Worm (Caenorhabditis elegans) whole organism, young adult: ENCODE measurements around the gene Y70C5A.2.

Experiments
- B0035.1 ChIP-seq: sonication (generic microtip); optimal IDR thresholded peaks from 2 replicates; lab custom pipeline; 2016; ENCODE audit warnings: missing genetic modification characterization, mild to moderate bottlenecking, missing compliant biosample characterization, missing genotype, missing genetic modification reagents
- B0261.1 ChIP-seq: sonication (generic microtip); optimal IDR thresholded peaks from 2 replicates; lab custom pipeline; 2016; ENCODE audit warnings: mild to moderate bottlenecking, missing genetic modification characterization, moderate library complexity, missing compliant biosample characterization
- B0336.3 ChIP-seq: fragments of 200-800 bp; sonication (Bioruptor generic); IDR thresholded peaks from 2 replicates; pipeline ENCODE4 v1.3.6; 2022; ENCODE audit warnings: missing genetic modification characterization, missing compliant biosample characterization
- C17E4.6 ChIP-seq: fragments of 200-800 bp; sonication (Bioruptor generic); IDR thresholded peaks from 2 replicates; pipeline ENCODE4 v1.3.6; 2022; ENCODE audit warnings: missing genetic modification reagents, missing genetic modification characterization, missing compliant biosample characterization
- F23B12.7 ChIP-seq: sonication (generic microtip); optimal IDR thresholded peaks from 2 replicates; lab custom pipeline; 2017; ENCODE audit warnings: missing genetic modification characterization, mild to moderate bottlenecking, missing compliant biosample characterization, antibody characterized with exemption, moderate library complexity; ENCODE audit not compliant: insufficient read depth
- F57A8.1 ChIP-seq: fragments of 200-800 bp; sonication (Bioruptor generic); optimal IDR thresholded peaks from 2 replicates; lab custom pipeline; 2018; ENCODE audit warnings: mild to moderate bottlenecking, missing genetic modification characterization, moderate library complexity, missing compliant biosample characterization
- F57C9.4 ChIP-seq: sonication (generic microtip); optimal IDR thresholded peaks from 2 replicates; lab custom pipeline; 2017; ENCODE audit warnings: mild to moderate bottlenecking, missing genetic modification characterization, missing compliant biosample characterization
- K11D2.4 ChIP-seq: fragments of 200-800 bp; sonication (Bioruptor generic); IDR thresholded peaks from 2 replicates; pipeline ENCODE4 v1.3.6; 2022; ENCODE audit warnings: missing genetic modification reagents, missing genetic modification characterization, missing compliant biosample characterization
- T07F8.4 ChIP-seq: sonication (generic microtip); optimal IDR thresholded peaks from 2 replicates; lab custom pipeline; 2016; ENCODE audit warnings: mild to moderate bottlenecking, missing genetic modification characterization, moderate library complexity, missing compliant biosample characterization
- Y56A3A.18 ChIP-seq: fragments of 200-800 bp; sonication (Bioruptor generic); IDR thresholded peaks from 2 replicates; pipeline ENCODE4 v1.3.6; 2022; ENCODE audit warnings: missing genetic modification reagents, missing genetic modification characterization, missing compliant biosample characterization
- Y67H2A.10 ChIP-seq: fragments of 200-800 bp; sonication (Bioruptor generic); conservative IDR thresholded peaks from 2 replicates; pipeline ENCODE4 v1.3.6; 2022; ENCODE audit warnings: missing genetic modification reagents, missing genetic modification characterization, missing compliant biosample characterization
- Y79H2A.3 ChIP-seq: fragments of 200-800 bp; sonication (Bioruptor generic); conservative IDR thresholded peaks from 2 replicates; pipeline ENCODE4 v1.3.6; 2022; ENCODE audit warnings: missing genetic modification reagents, missing genetic modification characterization, missing compliant biosample characterization
- Y95B8A.8 ChIP-seq: fragments of 200-800 bp; sonication (Bioruptor generic); IDR thresholded peaks from 2 replicates; pipeline ENCODE4 v1.3.6; 2022; ENCODE audit warnings: missing genetic modification reagents, missing genetic modification characterization, missing compliant biosample characterization
- ZK185.1 ChIP-seq: sonication (generic microtip); optimal IDR thresholded peaks from 2 replicates; lab custom pipeline; 2016; ENCODE audit warnings: mild to moderate bottlenecking, missing genetic modification characterization, missing compliant biosample characterization; ENCODE audit not compliant: poor library complexity, severe bottlenecking
- aptf-3 ChIP-seq: fragments of 200-800 bp; sonication (Bioruptor generic); IDR thresholded peaks from 2 replicates; pipeline ENCODE4 v1.3.6; 2022; ENCODE audit warnings: missing genetic modification characterization, missing compliant biosample characterization
- athp-1 ChIP-seq: sonication (generic microtip); optimal IDR thresholded peaks from 2 replicates; lab custom pipeline; 2017; ENCODE audit warnings: mild to moderate bottlenecking, missing genetic modification characterization, missing compliant biosample characterization
- attf-3 ChIP-seq: fragments of 200-800 bp; sonication (Bioruptor generic); conservative IDR thresholded peaks from 2 replicates; pipeline ENCODE4 v1.3.6; 2022; ENCODE audit warnings: missing genetic modification reagents, missing genetic modification characterization, missing compliant biosample characterization
- attf-6 ChIP-seq: fragments of 200-800 bp; sonication (Bioruptor generic); IDR thresholded peaks from 2 replicates; pipeline ENCODE4 v1.3.6; 2022; ENCODE audit warnings: missing genetic modification reagents, missing genetic modification characterization, missing compliant biosample characterization
- cebp-1 ChIP-seq, 2 experiments: fragments of 200-800 bp in 1 of 2; sonication (Bioruptor generic) in 1 of 2; sonication (generic microtip) in 1 of 2; IDR thresholded peaks in 1 of 2; optimal IDR thresholded peaks in 1 of 2; 2 replicates each; pipeline versions ENCODE4 v1.3.6 to Lab custom; 2017 to 2022; ENCODE audit warnings: missing compliant biosample characterization in 2 of 2, missing genetic modification characterization in 2 of 2, mild to moderate bottlenecking in 1 of 2, missing genetic modification reagents in 1 of 2, moderate library complexity in 1 of 2
- ceh-100 ChIP-seq: fragments of 200-800 bp; sonication (Bioruptor generic); IDR thresholded peaks from 2 replicates; pipeline ENCODE4 v1.3.6; 2022; ENCODE audit warnings: missing genetic modification reagents, missing genetic modification characterization, missing compliant biosample characterization
- ceh-58 ChIP-seq: fragments of 200-800 bp; sonication (Bioruptor generic); IDR thresholded peaks from 2 replicates; pipeline ENCODE4 v1.3.6; 2022; ENCODE audit warnings: missing genetic modification characterization, missing compliant biosample characterization
- die-1 ChIP-seq: sonication (generic microtip); optimal IDR thresholded peaks from 2 replicates; lab custom pipeline; 2016; ENCODE audit warnings: missing genotype, mild to moderate bottlenecking, missing genetic modification characterization, missing compliant biosample characterization
- dpl-1 ChIP-seq: fragments of 150-350 bp; optimal IDR thresholded peaks from 2 replicates; lab custom pipeline; 2014; ENCODE audit warnings: missing biosample characterization, missing genetic modification reagents, missing genetic modification characterization
- efl-1 ChIP-seq: fragments of 150-350 bp; optimal IDR thresholded peaks from 2 replicates; lab custom pipeline; 2014; ENCODE audit warnings: missing biosample characterization, missing genetic modification reagents, missing genetic modification characterization
- egrh-3 ChIP-seq: fragments of 200-800 bp; sonication (Bioruptor generic); IDR thresholded peaks from 2 replicates; pipeline ENCODE4 v1.3.6; 2022; ENCODE audit warnings: missing genetic modification reagents, missing genetic modification characterization, missing compliant biosample characterization
- hlh-26 ChIP-seq: fragments of 200-800 bp; sonication (Bioruptor generic); conservative IDR thresholded peaks from 2 replicates; pipeline ENCODE4 v1.3.6; 2022; ENCODE audit warnings: missing genetic modification reagents, missing genetic modification characterization, missing compliant biosample characterization
- hmg-1.2 ChIP-seq: fragments of 200-800 bp; sonication (Bioruptor generic); IDR thresholded peaks from 2 replicates; pipeline ENCODE4 v1.3.6; 2022; ENCODE audit warnings: missing genetic modification reagents, missing genetic modification characterization, missing compliant biosample characterization
- lag-1 ChIP-seq: fragments of 200-800 bp; sonication (Bioruptor generic); IDR thresholded peaks from 2 replicates; pipeline ENCODE4 v1.3.6; 2022; ENCODE audit warnings: missing genetic modification reagents, missing genetic modification characterization, missing compliant biosample characterization
- let-526 ChIP-seq: fragments of 200-800 bp; sonication (Bioruptor generic); IDR thresholded peaks from 2 replicates; pipeline ENCODE4 v1.3.6; 2022; ENCODE audit warnings: missing genetic modification reagents, missing genetic modification characterization, missing compliant biosample characterization
- let-607 ChIP-seq, 2 experiments: fragments of 200-800 bp in 1 of 2; sonication (Bioruptor generic) in 1 of 2; sonication (generic microtip) in 1 of 2; optimal IDR thresholded peaks; 2 replicates each; lab custom pipeline; 2016 to 2018; ENCODE audit warnings: mild to moderate bottlenecking in 2 of 2, missing compliant biosample characterization in 2 of 2, missing genetic modification characterization in 2 of 2, moderate library complexity in 2 of 2, missing genotype in 1 of 2
- lin-26 ChIP-seq: fragments of 200-800 bp; sonication (Bioruptor generic); IDR thresholded peaks from 2 replicates; pipeline ENCODE4 v1.3.6; 2022; ENCODE audit warnings: missing genetic modification reagents, missing genetic modification characterization, missing compliant biosample characterization
- madf-6 ChIP-seq: fragments of 200-800 bp; sonication (Bioruptor generic); IDR thresholded peaks from 2 replicates; pipeline ENCODE4 v1.3.6; 2022; ENCODE audit warnings: missing genetic modification reagents, missing genetic modification characterization, missing compliant biosample characterization
- mxl-1 ChIP-seq: sonication (generic microtip); optimal IDR thresholded peaks from 2 replicates; lab custom pipeline; 2016; ENCODE audit warnings: missing genetic modification characterization, missing compliant biosample characterization
- nfya-1 ChIP-seq: sonication (generic microtip); optimal IDR thresholded peaks from 2 replicates; lab custom pipeline; 2017; ENCODE audit warnings: antibody characterized with exemption, missing compliant biosample characterization, missing genetic modification characterization, borderline replicate concordance; ENCODE audit not compliant: insufficient read depth
- nfya-2 ChIP-seq: fragments of 200-800 bp; sonication (Bioruptor generic); IDR thresholded peaks from 2 replicates; pipeline ENCODE4 v1.3.6; 2022; ENCODE audit warnings: missing genetic modification reagents, missing genetic modification characterization, missing compliant biosample characterization
- nfyb-1 ChIP-seq: fragments of 200-800 bp; sonication (Bioruptor generic); IDR thresholded peaks from 2 replicates; pipeline ENCODE4 v1.3.6; 2022; ENCODE audit warnings: missing genetic modification reagents, missing genetic modification characterization, missing compliant biosample characterization
- nhr-90 ChIP-seq: sonication (generic microtip); optimal IDR thresholded peaks from 2 replicates; lab custom pipeline; 2016; ENCODE audit warnings: missing genotype, mild to moderate bottlenecking, missing genetic modification characterization, missing compliant biosample characterization
- snpc-1.1 ChIP-seq: sonication (generic microtip); optimal IDR thresholded peaks from 2 replicates; lab custom pipeline; 2017; ENCODE audit warnings: missing genetic modification characterization, mild to moderate bottlenecking, missing compliant biosample characterization, antibody characterized with exemption, moderate library complexity, missing genotype, missing genetic modification reagents; ENCODE audit not compliant: insufficient read depth
- somi-1 ChIP-seq: fragments of 200-800 bp; sonication (Bioruptor generic); optimal IDR thresholded peaks from 2 replicates; lab custom pipeline; 2018; ENCODE audit warnings: mild to moderate bottlenecking, missing genetic modification characterization, missing compliant biosample characterization
- tbp1 ChIP-seq: fragments of 200-800 bp; sonication (Bioruptor generic); optimal IDR thresholded peaks from 2 replicates; lab custom pipeline; 2018; ENCODE audit warnings: mild to moderate bottlenecking, missing genetic modification characterization, missing compliant biosample characterization
- tlf-1 ChIP-seq: fragments of 200-800 bp; sonication (Bioruptor generic); optimal IDR thresholded peaks from 2 replicates; lab custom pipeline; 2018; ENCODE audit warnings: mild to moderate bottlenecking, missing genetic modification characterization, missing compliant biosample characterization
- ztf-22 ChIP-seq: fragments of 200-800 bp; sonication (Bioruptor generic); optimal IDR thresholded peaks from 2 replicates; lab custom pipeline; 2018; ENCODE audit warnings: mild to moderate bottlenecking, missing genetic modification characterization, moderate library complexity, missing compliant biosample characterization
- ztf-25 ChIP-seq: fragments of 200-800 bp; sonication (Bioruptor generic); IDR thresholded peaks from 2 replicates; pipeline ENCODE4 v1.3.6; 2022; ENCODE audit warnings: missing genetic modification reagents, missing genetic modification characterization, missing compliant biosample characterization
- ztf-26 ChIP-seq: sonication (generic microtip); optimal IDR thresholded peaks from 2 replicates; lab custom pipeline; 2017; ENCODE audit warnings: missing genetic modification characterization, missing compliant biosample characterization
- ztf-28 ChIP-seq: fragments of 200-800 bp; sonication (Bioruptor generic); IDR thresholded peaks from 2 replicates; pipeline ENCODE4 v1.3.6; 2022; ENCODE audit warnings: missing genetic modification reagents, missing genetic modification characterization, missing compliant biosample characterization
- ztf-3 ChIP-seq: fragments of 200-800 bp; sonication (Bioruptor generic); optimal IDR thresholded peaks from 2 replicates; lab custom pipeline; 2018; ENCODE audit warnings: mild to moderate bottlenecking, missing genetic modification characterization, missing compliant biosample characterization

Y70C5A.2 gene

DNA sequence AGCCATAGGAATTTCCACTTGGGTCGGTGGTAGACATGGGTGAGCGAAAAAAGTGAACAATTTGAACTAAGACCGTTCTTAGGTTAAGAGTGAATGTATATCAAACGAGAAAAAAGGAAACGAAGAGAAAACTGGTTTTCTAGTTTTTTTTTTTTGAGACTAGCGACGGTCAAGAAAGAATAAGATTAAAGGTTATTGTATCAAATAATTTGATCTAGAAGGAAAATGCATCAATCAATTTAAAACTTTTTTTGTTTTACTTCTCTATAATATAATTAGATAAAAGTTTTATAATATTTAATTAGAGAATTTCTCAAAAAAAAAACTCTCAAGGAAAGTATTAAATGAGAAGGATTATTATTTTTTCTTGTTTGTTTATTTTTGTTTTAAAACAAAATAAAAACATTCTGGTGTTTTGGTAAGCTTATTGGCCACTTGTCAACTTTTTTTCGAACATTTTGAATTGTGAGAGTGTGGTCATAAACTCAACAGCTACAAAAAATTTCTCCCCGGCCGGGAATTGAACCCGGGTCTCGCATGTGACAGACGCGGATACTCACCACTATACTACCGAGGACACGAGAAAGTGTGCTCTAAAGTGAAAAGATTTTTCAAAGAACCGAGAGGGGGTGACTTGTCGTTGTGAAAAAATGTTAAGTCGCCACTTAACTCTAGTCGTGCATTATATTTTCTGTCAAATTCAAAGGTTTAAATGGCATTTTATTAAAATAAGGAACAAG is 22.4 kb upstream of the Y70C5A.2 start, which contains the start of gene W06G6.17 (continued):
- TF ChIP-seq hlh-26 (GFP tag; lab: Robert Waterston, UW) (no peak), T07F8.4 (no peak), F23B12.7 (no peak), nhr-90 (tag; lab: Kevin White, UChicago) (peak; percentile 48), F57A8.1 (GFP tag; lab: Kevin White, UChicago) (no peak), cebp-1 (GFP tag; IDR thresholded peaks at IDR 0.05; lab: Robert Waterston, UW) (no peak), cebp-1 (tag; optimal IDR thresholded peaks at IDR 0.05; lab: Kevin White, UChicago) (no peak), nfyb-1 (GFP tag; lab: Robert Waterston, UW) (peak; percentile 69; the same call in 1 of the 2 replicates), ztf-22 (GFP tag; lab: Kevin White, UChicago) (no peak), madf-6 (GFP tag; lab: Robert Waterston, UW) (no peak), let-526 (no peak), lag-1 (GFP tag; lab: Robert Waterston, UW) (no peak), attf-6 (peak; percentile 72; the same call in 1 of the 2 replicates), mxl-1 (tag; lab: Kevin White, UChicago) (no peak), B0261.1 (peak; percentile 64), somi-1 (no peak), lin-26 (GFP tag; lab: Robert Waterston, UW) (peak; percentile 62; the same call in 1 of the 2 replicates), die-1 (peak; percentile 56), B0336.3 (GFP tag; lab: Robert Waterston, UW) (no peak), let-607 (tag; optimal IDR thresholded peaks at IDR 0.05; lab: Kevin White, UChicago) (no peak), snpc-1.1 (tag; lab: Kevin White, UChicago) (peak; percentile 56), ceh-58 (GFP tag; lab: Robert Waterston, UW) (no peak), tlf-1 (GFP tag; lab: Kevin White, UChicago) (no peak), Y95B8A.8 (GFP tag; lab: Robert Waterston, UW) (no peak), attf-3 (no peak), Y67H2A.10 (GFP tag; lab: Robert Waterston, UW) (no peak), nfya-1 (tag; lab: Kevin White, UChicago) (no peak), ztf-3 (GFP tag; lab: Kevin White, UChicago) (no peak), hmg-1.2 (peak; percentile 33; the same call in 1 of the 2 replicates), athp-1 (tag; lab: Kevin White, UChicago) (no peak), Y79H2A.3 (no peak), C17E4.6 (no peak), F57C9.4 (tag; lab: Kevin White, UChicago) (no peak), ceh-100 (no peak), tbp1 (peak; percentile 86), dpl-1 (GFP tag; lab: Kevin White, UChicago) (no peak), ztf-26 (tag; lab: Kevin White, UChicago) (no peak), K11D2.4 (GFP tag; lab: Robert Waterston, UW) (no peak), B0035.1 (tag; lab: Kevin White, UChicago) (no peak), nfya-2 (GFP tag; lab: Robert Waterston, UW) (no peak), ZK185.1 (tag; lab: Kevin White, UChicago) (no peak), Y56A3A.18 (GFP tag; lab: Robert Waterston, UW) (no peak), aptf-3 (GFP tag; lab: Robert Waterston, UW) (no peak), egrh-3 (GFP tag; lab: Robert Waterston, UW) (no peak), ztf-28 (GFP tag; lab: Robert Waterston, UW) (no peak), efl-1 (GFP tag; lab: Kevin White, UChicago) (no peak), ztf-25 (GFP tag; lab: Robert Waterston, UW) (0 out of 2 replicates have a peak, but pooled peaks have one; percentile 20)
